Fruit fly (Drosophila melanogaster) whole organism, wandering third instar larva: ENCODE results near the gene CG4914.

Experiments
- Abd-B ChIP-seq: fragments of >200 bp; optimal IDR thresholded peaks from 2 replicates; lab custom pipeline; 2017; ENCODE audit warnings: missing biosample characterization, missing genetic modification characterization
- CG32264 ChIP-seq: fragments of 200-800 bp; sonication (Bioruptor generic); optimal IDR thresholded peaks from 2 replicates; lab custom pipeline; 2016; ENCODE audit warnings: missing biosample characterization, missing genetic modification characterization
- CG9705 ChIP-seq: fragments of 200-800 bp; sonication (Bioruptor generic); optimal IDR thresholded peaks from 2 replicates; lab custom pipeline; 2018; ENCODE audit warnings: missing biosample characterization, mild to moderate bottlenecking, missing genetic modification characterization
- CrebA ChIP-seq: fragments of 200-800 bp; sonication (Bioruptor generic); optimal IDR thresholded peaks from 2 replicates; lab custom pipeline; 2016; ENCODE audit warnings: missing biosample characterization, mild to moderate bottlenecking, missing genetic modification characterization, borderline replicate concordance
- Dfd ChIP-seq: fragments of >200 bp; optimal IDR thresholded peaks from 2 replicates; lab custom pipeline; 2017; ENCODE audit warnings: missing biosample characterization, missing genetic modification characterization
- Dif ChIP-seq: fragments of 200-275, 200-300 bp; sonication (Bioruptor generic); optimal IDR thresholded peaks from 2 replicates; lab custom pipeline; 2018; ENCODE audit warnings: missing biosample characterization, missing genetic modification characterization; ENCODE audit not compliant: partially characterized antibody
- GATAd ChIP-seq: sonication (Bioruptor generic); optimal IDR thresholded peaks from 2 replicates; lab custom pipeline; 2016; ENCODE audit warnings: missing biosample characterization, missing genetic modification characterization
- HLH106 ChIP-seq: fragments of 200-800 bp; optimal IDR thresholded peaks from 3 replicates; lab custom pipeline; 2019; ENCODE audit warnings: missing biosample characterization, mild to moderate bottlenecking, missing genetic modification characterization, moderate library complexity
- Hnf4 ChIP-seq: fragments of 200-800 bp; sonication (Bioruptor generic); optimal IDR thresholded peaks from 2 replicates; lab custom pipeline; 2016; ENCODE audit warnings: missing biosample characterization, mild to moderate bottlenecking, missing genetic modification characterization
- Hr78 ChIP-seq: fragments of >200 bp; optimal IDR thresholded peaks from 2 replicates; lab custom pipeline; 2017; ENCODE audit warnings: missing biosample characterization, missing genetic modification characterization
- Hr83 ChIP-seq: fragments of 200-300 bp; sonication (Bioruptor generic); optimal IDR thresholded peaks from 2 replicates; lab custom pipeline; 2016; ENCODE audit warnings: missing biosample characterization, mild to moderate bottlenecking, missing genetic modification characterization, moderate library complexity; ENCODE audit not compliant: poor library complexity, severe bottlenecking
- Jra ChIP-seq: sonication (Bioruptor generic); optimal IDR thresholded peaks from 2 replicates; lab custom pipeline; 2016; ENCODE audit warnings: missing biosample characterization, missing genetic modification characterization
- Mio ChIP-seq: sonication (Bioruptor generic); optimal IDR thresholded peaks from 2 replicates; lab custom pipeline; 2016; ENCODE audit warnings: missing biosample characterization, missing genetic modification characterization
- Myc ChIP-seq: fragments of >200 bp; optimal IDR thresholded peaks from 2 replicates; lab custom pipeline; 2017
- N ChIP-seq: fragments of >200 bp; optimal IDR thresholded peaks from 2 replicates; lab custom pipeline; 2018; ENCODE audit warnings: missing biosample characterization, missing external identifiers, missing genetic modification characterization
- OdsH ChIP-seq: fragments of 200-800 bp; sonication (Bioruptor generic); optimal IDR thresholded peaks from 2 replicates; lab custom pipeline; 2016; ENCODE audit warnings: missing biosample characterization, mild to moderate bottlenecking, missing genetic modification characterization
- Rel ChIP-seq, 2 experiments: fragments of 200-800 bp; sonication (Bioruptor generic) in 1 of 2; optimal IDR thresholded peaks; 2 replicates in 1 of 2; 3 replicates in 1 of 2; lab custom pipeline; 2016 to 2019; ENCODE audit warnings: mild to moderate bottlenecking in 2 of 2, missing biosample characterization in 2 of 2, missing genetic modification characterization in 2 of 2, moderate library complexity in 1 of 2
- Sp1 ChIP-seq: fragments of 200-800 bp; sonication (Bioruptor generic); optimal IDR thresholded peaks from 3 replicates; lab custom pipeline; 2019; ENCODE audit warnings: missing biosample characterization, mild to moderate bottlenecking, missing genetic modification characterization, moderate library complexity
- Vsx2 ChIP-seq: fragments of 200-300, 225-300 bp; sonication (Bioruptor generic); optimal IDR thresholded peaks from 2 replicates; lab custom pipeline; 2018; ENCODE audit warnings: missing biosample characterization, missing genetic modification characterization; ENCODE audit not compliant: partially characterized antibody
- br ChIP-seq: fragments of 200-800 bp; sonication (Bioruptor generic); optimal IDR thresholded peaks from 2 replicates; lab custom pipeline; 2016; ENCODE audit warnings: missing biosample characterization, missing genetic modification characterization
- brk ChIP-seq: fragments of 200-800 bp; sonication (Bioruptor generic); optimal IDR thresholded peaks from 2 replicates; lab custom pipeline; 2016; ENCODE audit warnings: missing biosample characterization, mild to moderate bottlenecking, missing genetic modification characterization
- dl ChIP-seq, 2 experiments: fragments of 175-275, 200-275 bp in 1 of 2; fragments of 200-275 bp in 1 of 2; sonication (Bioruptor generic); optimal IDR thresholded peaks; lab custom pipeline; 2018; ENCODE audit warnings: mild to moderate bottlenecking in 2 of 2, missing biosample characterization in 2 of 2, missing genetic modification characterization in 2 of 2, moderate library complexity in 2 of 2; ENCODE audit not compliant: partially characterized antibody in 2 of 2, insufficient read depth in 1 of 2
- dmrt93B ChIP-seq: fragments of 200-800 bp; sonication (Bioruptor generic); optimal IDR thresholded peaks from 2 replicates; lab custom pipeline; 2018; ENCODE audit warnings: missing biosample characterization, mild to moderate bottlenecking, missing genetic modification characterization
- dsf ChIP-seq: sonication (Bioruptor generic); optimal IDR thresholded peaks from 2 replicates; lab custom pipeline; 2016; ENCODE audit warnings: missing biosample characterization, missing genetic modification characterization, borderline replicate concordance
- ey ChIP-seq: fragments of 200-800 bp; sonication (Bioruptor generic); optimal IDR thresholded peaks from 2 replicates; lab custom pipeline; 2016; ENCODE audit warnings: missing biosample characterization, missing genetic modification characterization
- foxo ChIP-seq, 2 experiments: fragments of 200-800 bp; sonication (Bioruptor generic); optimal IDR thresholded peaks; 2 replicates in 1 of 2; 3 replicates in 1 of 2; lab custom pipeline; 2016 to 2017; ENCODE audit warnings: missing biosample characterization in 2 of 2, missing genetic modification characterization in 2 of 2
- fru ChIP-seq: fragments of 200-800 bp; sonication (Bioruptor generic); optimal IDR thresholded peaks from 3 replicates; lab custom pipeline; 2016; ENCODE audit warnings: missing biosample characterization, mild to moderate bottlenecking, missing genetic modification characterization
- h ChIP-seq: fragments of 200-800 bp; sonication (Bioruptor generic); optimal IDR thresholded peaks from 3 replicates; lab custom pipeline; 2016; ENCODE audit warnings: missing biosample characterization, mild to moderate bottlenecking, missing genetic modification characterization
- jim ChIP-seq: fragments of 175-275, 200-325 bp; sonication (Bioruptor generic); optimal IDR thresholded peaks from 2 replicates; lab custom pipeline; 2016; ENCODE audit warnings: missing biosample characterization, mild to moderate bottlenecking, missing genetic modification characterization
- lola ChIP-seq: fragments of >200 bp; optimal IDR thresholded peaks from 2 replicates; lab custom pipeline; 2017; ENCODE audit warnings: missing biosample characterization, missing genetic modification characterization
- pan ChIP-seq: fragments of >200 bp; optimal IDR thresholded peaks from 2 replicates; lab custom pipeline; 2017
- psq ChIP-seq: fragments of 200-800 bp; sonication (Bioruptor generic); optimal IDR thresholded peaks from 3 replicates; lab custom pipeline; 2017; ENCODE audit warnings: missing biosample characterization, mild to moderate bottlenecking, missing genetic modification characterization, moderate library complexity
- rgr ChIP-seq: fragments of 200-800 bp; sonication (Bioruptor generic); optimal IDR thresholded peaks from 3 replicates; lab custom pipeline; 2016; ENCODE audit warnings: missing biosample characterization, mild to moderate bottlenecking, missing genetic modification characterization
- sage ChIP-seq: fragments of 200-800 bp; sonication (Bioruptor generic); optimal IDR thresholded peaks from 2 replicates; lab custom pipeline; 2016; ENCODE audit warnings: missing biosample characterization, mild to moderate bottlenecking, missing genetic modification characterization
- sv ChIP-seq: fragments of 200-800 bp; sonication (Bioruptor generic); optimal IDR thresholded peaks from 3 replicates; lab custom pipeline; 2016; ENCODE audit warnings: missing biosample characterization, missing genetic modification characterization
- tai ChIP-seq: sonication (Bioruptor generic); optimal IDR thresholded peaks from 2 replicates; lab custom pipeline; 2016; ENCODE audit warnings: missing biosample characterization, missing genetic modification characterization
- usp ChIP-seq: fragments of >200 bp; optimal IDR thresholded peaks from 2 replicates; lab custom pipeline; 2017; ENCODE audit warnings: missing biosample characterization, missing genetic modification characterization
- woc ChIP-seq: sonication (Bioruptor generic); optimal IDR thresholded peaks from 2 replicates; lab custom pipeline; 2016; ENCODE audit warnings: missing biosample characterization, mild to moderate bottlenecking, missing genetic modification characterization

The CG4914 gene

dm6 chr3L:14652554-14652953 lies 25.4 kb downstream of the CG4914 start:
- TF ChIP-seq Sp1 (GFP tag; lab: Kevin White, UChicago) (peak; percentile 79), Hr78 (GFP tag; lab: Kevin White, UChicago) (no peak), CrebA (GFP tag; lab: Kevin White, UChicago) (peak; percentile 12), dsf (GFP tag; lab: Kevin White, UChicago) (no peak), HLH106 (peak; percentile 75), Abd-B (GFP tag; lab: Kevin White, UChicago) (no peak), tai (GFP tag; lab: Kevin White, UChicago) (peak; percentile 58), Jra (GFP tag; lab: Kevin White, UChicago) (peak; percentile 50), dmrt93B (GFP tag; lab: Kevin White, UChicago) (peak; percentile 40), h (peak; percentile 89), Dfd (GFP tag; lab: Kevin White, UChicago) (no peak), jim (no peak), GATAd (GFP tag; lab: Kevin White, UChicago) (no peak), CG32264 (GFP tag; lab: Kevin White, UChicago) (no peak), brk (peak; percentile 73), pan (lab: Kevin White, UChicago) (no peak), Myc (lab: Kevin White, UChicago) (no peak), ey (GFP tag; lab: Kevin White, UChicago) (peak; percentile 86), woc (peak; percentile 60), foxo (GFP tag; optimal IDR thresholded peaks at IDR 0.05; lab: Kevin White, UChicago) (peak; percentile 8 to 83), sage (peak; percentile 50), Rel (GFP tag; optimal IDR thresholded peaks at IDR 0.05; lab: Kevin White, UChicago) (no peak), Rel (tag; optimal IDR thresholded peaks at IDR 0.05; lab: Kevin White, UChicago) (no peak), Vsx2 (GFP tag; lab: Kevin White, UChicago) (no peak), Hr83 (no peak), usp (GFP tag; lab: Kevin White, UChicago) (no peak), OdsH (GFP tag; lab: Kevin White, UChicago) (peak; percentile 85), sv (GFP tag; lab: Kevin White, UChicago) (peak; percentile 75), br (GFP tag; lab: Kevin White, UChicago) (peak; percentile 86), Dif (GFP tag; lab: Kevin White, UChicago) (no peak), CG9705 (GFP tag; lab: Kevin White, UChicago) (peak; percentile 36), psq (peak; percentile 74), fru (GFP tag; lab: Kevin White, UChicago) (peak; percentile 89), N (GFP tag; lab: Kevin White, UChicago) (no peak), Mio (GFP tag; lab: Kevin White, UChicago) (no peak), lola (no peak), dl (GFP tag; optimal IDR thresholded peaks at IDR 0.05; lab: Kevin White, UChicago; ENCODE audit: insufficient read depth in 1 of 2, partially characterized antibody in 2 of 2) (no peak), rgr (GFP tag; lab: Kevin White, UChicago) (peak; percentile 85), Hnf4 (GFP tag; lab: Kevin White, UChicago) (peak; percentile 82)

DNA sequence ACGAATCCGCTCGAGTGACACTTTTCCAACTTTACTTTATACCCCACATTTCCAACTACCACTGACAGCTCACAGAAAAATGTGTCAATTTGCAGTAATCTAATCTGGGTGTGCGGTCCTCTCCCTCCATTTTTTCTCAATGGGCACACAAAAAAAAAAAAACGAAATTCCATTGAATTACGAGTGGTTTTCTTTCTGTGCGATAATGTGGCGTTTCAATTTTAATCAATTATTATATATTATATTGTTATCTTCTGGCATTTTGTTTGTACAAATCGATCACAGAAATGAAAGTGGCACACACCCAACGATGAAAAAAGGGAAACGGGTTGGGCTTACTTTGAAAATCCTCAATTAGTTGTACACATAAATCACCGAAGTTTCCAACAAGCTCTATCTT lies 27.6 kb downstream of the CG4914 start:
- TF ChIP-seq Rel (GFP tag; optimal IDR thresholded peaks at IDR 0.05; lab: Kevin White, UChicago), result no peak
- peak; percentile 33 for TF ChIP-seq Rel (tag; optimal IDR thresholded peaks at IDR 0.05; lab: Kevin White, UChicago)
- TF ChIP-seq dl (GFP tag; optimal IDR thresholded peaks at IDR 0.05; lab: Kevin White, UChicago; ENCODE audit: insufficient read depth in 1 of 2, partially characterized antibody in 2 of 2), result no peak

DNA sequence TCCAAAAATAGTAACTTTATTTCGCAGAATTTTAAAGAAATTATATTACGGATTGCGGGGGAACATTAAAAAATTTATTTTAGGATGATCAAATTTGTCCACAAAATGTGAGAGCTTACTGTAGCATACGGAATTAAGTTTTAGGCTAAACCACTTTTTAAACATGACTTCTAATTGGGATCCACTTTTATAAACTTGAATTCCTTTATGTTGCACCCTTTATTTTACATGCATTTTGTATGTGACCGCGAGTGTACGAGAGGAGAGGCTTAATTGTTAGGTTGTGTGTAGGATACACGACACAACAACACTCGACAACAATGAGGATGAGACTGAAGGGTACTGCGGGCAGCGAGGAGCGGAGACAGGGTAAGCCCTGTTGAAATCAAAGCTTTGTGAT lies 29.0 kb downstream of the CG4914 start:
- TF ChIP-seq woc (no peak), Vsx2 (GFP tag; lab: Kevin White, UChicago) (peak; percentile 29), foxo (GFP tag; optimal IDR thresholded peaks at IDR 0.05; lab: Kevin White, UChicago) (peak in 1 of 2 experiments; percentile 8)
